Worm (Caenorhabditis elegans) whole organism, L4/young adult: ENCODE measurements around the gene T21B4.3.

ENCODE experiments used
- W03F9.2 ChIP-seq: fragments of 150-350 bp; optimal IDR thresholded peaks from 2 replicates; lab custom pipeline; 2014; ENCODE audit warnings: missing biosample characterization, missing genetic modification characterization
- dao-5 ChIP-seq: sonication (generic microtip); optimal IDR thresholded peaks from 2 replicates; lab custom pipeline; 2016; ENCODE audit warnings: missing genotype, missing genetic modification characterization, moderate library complexity, missing compliant biosample characterization
- him-1 ChIP-seq: sonication (generic microtip); optimal IDR thresholded peaks from 2 replicates; lab custom pipeline; 2016; ENCODE audit warnings: missing genotype, missing genetic modification reagents, missing genetic modification characterization, missing compliant biosample characterization

ce11 chrII:12489903-12490302 lies 7.0 kb downstream of the T21B4.3 start, which contains the start of gene T21B4.15:
- TF ChIP-seq W03F9.2 (tag; lab: Kevin White, UChicago) = no peak
- TF ChIP-seq him-1 (tag; lab: Kevin White, UChicago) = no peak
- TF ChIP-seq dao-5 = no peak
